Worm (Caenorhabditis elegans) whole organism, midembryonic: ENCODE data around the gene Y48C3A.12.
A peak's percentile ranks its signal among the peaks of the same experiment; 100 is the strongest.

Experiments
- T22C8.4 ChIP-seq: fragments of 200-800 bp; sonication (Bioruptor generic); IDR thresholded peaks from 2 replicates; pipeline ENCODE4 v1.3.6; 2022; ENCODE audit warnings: missing genetic modification characterization, missing compliant biosample characterization
- cog-1 ChIP-seq: sonication (generic microtip); optimal IDR thresholded peaks from 2 replicates; lab custom pipeline; 2016; ENCODE audit warnings: missing genetic modification characterization, missing compliant biosample characterization
- flt-1 ChIP-seq: fragments of 200-800 bp; sonication (Bioruptor generic); IDR thresholded peaks from 2 replicates; pipeline ENCODE4 v1.3.6; 2022; ENCODE audit warnings: missing genetic modification characterization, missing compliant biosample characterization
- klf-2 ChIP-seq: fragments of 200-800 bp; sonication (Bioruptor generic); conservative IDR thresholded peaks from 2 replicates; pipeline ENCODE4 v1.3.6; 2022; ENCODE audit warnings: missing genetic modification reagents, missing genetic modification characterization, missing compliant biosample characterization
- med-1 ChIP-seq: sonication (generic microtip); optimal IDR thresholded peaks from 2 replicates; lab custom pipeline; 2017; ENCODE audit warnings: missing genetic modification characterization, mild to moderate bottlenecking, missing compliant biosample characterization, antibody characterized with exemption, missing genetic modification reagents; ENCODE audit not compliant: insufficient read depth
- ref-1 ChIP-seq: fragments of 200-800 bp; sonication (Bioruptor generic); conservative IDR thresholded peaks from 2 replicates; pipeline ENCODE4 v1.3.6; 2022; ENCODE audit warnings: missing genetic modification reagents, missing genetic modification characterization, missing compliant biosample characterization
- tab-1 ChIP-seq: fragments of 200-800 bp; sonication (Bioruptor generic); IDR thresholded peaks from 2 replicates; pipeline ENCODE4 v1.3.6; 2022; ENCODE audit warnings: missing genetic modification characterization, missing compliant biosample characterization
- ztf-23 ChIP-seq: fragments of 200-800 bp; sonication (Bioruptor generic); IDR thresholded peaks from 2 replicates; pipeline ENCODE4 v1.3.6; 2022; ENCODE audit warnings: missing genetic modification reagents, missing genetic modification characterization, missing compliant biosample characterization
- ztf-29 ChIP-seq: fragments of 200-800 bp; sonication (Bioruptor generic); IDR thresholded peaks from 2 replicates; pipeline ENCODE4 v1.3.6; 2022; ENCODE audit warnings: missing genetic modification reagents, missing genetic modification characterization, missing compliant biosample characterization

The Y48C3A.12 gene

ce11 chrII:13367784-13368183 lies 8.4 kb upstream of the Y48C3A.12 start:
- no peak for TF ChIP-seq ref-1 (GFP tag; lab: Robert Waterston, UW)
- TF ChIP-seq ztf-23 (GFP tag; lab: Robert Waterston, UW) = no peak
- no peak for TF ChIP-seq ztf-29 (GFP tag; lab: Robert Waterston, UW)
- TF ChIP-seq flt-1 (GFP tag; lab: Robert Waterston, UW) = no peak
- TF ChIP-seq med-1 (GFP tag; lab: Kevin White, UChicago) = no peak
- no peak for TF ChIP-seq T22C8.4 (GFP tag; lab: Robert Waterston, UW)
- no peak for TF ChIP-seq klf-2 (GFP tag; lab: Robert Waterston, UW)
- no peak for TF ChIP-seq cog-1 (tag; lab: Kevin White, UChicago)
- no peak for TF ChIP-seq tab-1

- peak; percentile 35 for TF ChIP-seq cog-1 (tag; lab: Kevin White, UChicago)
- TF ChIP-seq flt-1 (GFP tag; lab: Robert Waterston, UW) = no peak
Measured at ce11 chrII:13369231-13369630, 7.0 kb upstream of the Y48C3A.12 start, which contains the start of gene Y48C3A.20. TSS of gene Y48C3A.20 (plus strand) at chrII:13369607.

DNA sequence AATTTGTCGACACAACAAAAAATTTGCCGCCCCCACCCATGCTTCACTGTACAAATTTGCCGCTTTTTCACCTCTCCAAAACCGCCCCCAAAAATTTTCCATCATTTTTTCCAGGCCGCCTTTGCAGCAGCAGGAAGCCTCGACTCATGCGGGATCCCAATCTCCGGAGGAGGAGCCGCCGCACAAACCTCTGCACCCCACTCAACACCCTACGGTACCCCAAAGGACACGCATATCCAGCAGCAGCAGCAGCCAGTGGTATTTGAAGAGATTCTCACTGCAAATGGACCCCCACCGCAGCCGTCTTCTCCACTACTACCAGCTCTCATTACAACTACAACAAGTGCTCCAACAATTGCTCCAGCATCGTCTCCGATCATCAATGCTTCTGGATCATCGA lies 6.8 kb downstream of the Y48C3A.12 start:
- no peak for TF ChIP-seq klf-2 (GFP tag; lab: Robert Waterston, UW)
- peak; percentile 17; the same call in 1 of the 2 replicates for TF ChIP-seq T22C8.4 (GFP tag; lab: Robert Waterston, UW)
- no peak for TF ChIP-seq med-1 (GFP tag; lab: Kevin White, UChicago)
- TF ChIP-seq ztf-23 (GFP tag; lab: Robert Waterston, UW) = no peak
- no peak for TF ChIP-seq ztf-29 (GFP tag; lab: Robert Waterston, UW)

DNA sequence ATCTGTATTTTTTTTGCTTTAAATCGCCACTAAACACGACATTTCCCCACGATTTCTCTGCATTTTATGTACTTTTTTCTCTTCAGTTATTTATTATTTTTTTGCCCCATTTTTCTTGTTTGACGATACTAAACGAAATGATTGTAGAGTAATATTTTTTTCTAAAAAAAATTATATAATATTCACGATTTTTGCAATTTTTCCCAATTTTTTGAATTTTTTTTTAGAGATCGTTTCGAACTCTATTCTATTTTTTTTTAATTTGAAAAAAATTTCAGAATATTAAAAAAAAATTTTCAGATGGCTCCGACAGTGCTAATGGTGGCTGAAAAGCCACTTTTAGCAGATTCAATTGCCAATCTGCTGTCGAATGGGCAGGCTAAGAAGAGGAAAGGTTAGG lies 13.2 kb downstream of the Y48C3A.12 start, which contains the start of gene Y48C3A.14:
TSS of gene Y48C3A.14 (plus strand) at position 301 of the 400 bp plus-strand sequence.
- TF ChIP-seq med-1 (GFP tag; lab: Kevin White, UChicago) (no peak), cog-1 (tag; lab: Kevin White, UChicago) (no peak), tab-1 (no peak), flt-1 (GFP tag; lab: Robert Waterston, UW) (no peak), T22C8.4 (GFP tag; lab: Robert Waterston, UW) (no peak), ztf-23 (GFP tag; lab: Robert Waterston, UW) (no peak), ztf-29 (GFP tag; lab: Robert Waterston, UW) (no peak), ref-1 (GFP tag; lab: Robert Waterston, UW) (no peak), klf-2 (GFP tag; lab: Robert Waterston, UW) (no peak)

DNA sequence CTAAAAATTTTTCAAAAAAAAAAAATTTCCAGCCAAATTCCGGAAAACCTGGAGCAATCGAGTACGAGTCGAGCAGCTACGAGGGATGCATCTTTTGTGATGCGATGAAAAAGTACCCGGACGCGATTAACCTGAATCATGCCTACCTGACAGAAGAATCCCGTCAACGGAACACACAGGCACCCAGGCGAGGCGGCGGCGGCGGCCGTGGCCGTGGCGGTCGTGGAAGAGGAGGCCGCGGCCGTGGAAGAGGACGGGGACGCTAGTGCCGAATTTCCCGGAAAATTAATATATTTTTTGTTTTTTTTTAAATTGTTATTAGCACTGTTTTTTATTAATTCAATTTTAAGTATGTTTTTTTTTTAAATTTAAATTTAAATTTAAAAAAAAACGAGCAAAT lies 25.3 kb downstream of the Y48C3A.12 start:
- TF ChIP-seq cog-1 (tag; lab: Kevin White, UChicago) = no peak
- TF ChIP-seq T22C8.4 (GFP tag; lab: Robert Waterston, UW) = no peak

ce11 chrII:13402680-13403079 lies 26.5 kb downstream of the Y48C3A.12 start, which contains the start of gene pinn-4:
TSS of gene pinn-4 (plus strand) at chrII:13402980.
- TF ChIP-seq T22C8.4 (GFP tag; lab: Robert Waterston, UW) (no peak), klf-2 (GFP tag; lab: Robert Waterston, UW) (no peak), ztf-23 (GFP tag; lab: Robert Waterston, UW) (no peak), med-1 (GFP tag; lab: Kevin White, UChicago) (no peak), tab-1 (no peak), ref-1 (GFP tag; lab: Robert Waterston, UW) (no peak), cog-1 (tag; lab: Kevin White, UChicago) (no peak), ztf-29 (GFP tag; lab: Robert Waterston, UW) (no peak), flt-1 (GFP tag; lab: Robert Waterston, UW) (no peak)

DNA sequence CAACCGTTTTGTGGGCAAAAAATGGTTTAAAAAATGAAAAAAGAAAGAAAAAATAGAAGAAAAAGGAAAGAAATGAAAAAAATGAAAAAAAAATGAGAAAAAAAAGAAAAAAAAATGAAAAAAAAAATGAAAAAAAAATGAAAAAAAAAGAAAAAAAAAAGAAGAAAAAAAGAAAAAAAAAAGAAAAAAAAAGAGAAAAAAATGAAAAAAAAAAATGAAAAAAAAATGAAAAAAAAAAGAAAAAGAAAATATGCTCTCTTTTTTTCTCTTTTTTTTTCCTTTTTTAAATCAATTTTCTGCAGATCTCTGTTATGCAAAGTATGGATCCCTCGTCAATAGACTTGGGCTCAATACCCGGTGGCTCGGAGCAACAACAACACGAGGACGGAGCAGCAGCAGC lies 29.6 kb downstream of the Y48C3A.12 start, which contains the start of gene efl-2:
TSS of gene efl-2 (plus strand) at position 301 of the 400 bp plus-strand sequence.
- TF ChIP-seq med-1 (GFP tag; lab: Kevin White, UChicago) (no peak), T22C8.4 (GFP tag; lab: Robert Waterston, UW) (no peak), ztf-29 (GFP tag; lab: Robert Waterston, UW) (no peak), flt-1 (GFP tag; lab: Robert Waterston, UW) (no peak), cog-1 (tag; lab: Kevin White, UChicago) (no peak), tab-1 (no peak), ztf-23 (GFP tag; lab: Robert Waterston, UW) (no peak), klf-2 (GFP tag; lab: Robert Waterston, UW) (no peak), ref-1 (GFP tag; lab: Robert Waterston, UW) (no peak)

- TF ChIP-seq T22C8.4 (GFP tag; lab: Robert Waterston, UW) (no peak), cog-1 (tag; lab: Kevin White, UChicago) (no peak), flt-1 (GFP tag; lab: Robert Waterston, UW) (no peak), ref-1 (GFP tag; lab: Robert Waterston, UW) (no peak), ztf-29 (GFP tag; lab: Robert Waterston, UW) (no peak), med-1 (GFP tag; lab: Kevin White, UChicago) (no peak), ztf-23 (GFP tag; lab: Robert Waterston, UW) (no peak), klf-2 (GFP tag; lab: Robert Waterston, UW) (no peak), tab-1 (no peak)
Measured at ce11 chrII:13412335-13412734, 36.1 kb downstream of the Y48C3A.12 start, which contains the start of gene Y48C3A.18. TSS of gene Y48C3A.18 (plus strand) at chrII:13412635.

ce11 chrII:13414099-13414498 lies 37.9 kb downstream of the Y48C3A.12 start:
- no peak for TF ChIP-seq tab-1
- TF ChIP-seq T22C8.4 (GFP tag; lab: Robert Waterston, UW) = peak; percentile 99

DNA sequence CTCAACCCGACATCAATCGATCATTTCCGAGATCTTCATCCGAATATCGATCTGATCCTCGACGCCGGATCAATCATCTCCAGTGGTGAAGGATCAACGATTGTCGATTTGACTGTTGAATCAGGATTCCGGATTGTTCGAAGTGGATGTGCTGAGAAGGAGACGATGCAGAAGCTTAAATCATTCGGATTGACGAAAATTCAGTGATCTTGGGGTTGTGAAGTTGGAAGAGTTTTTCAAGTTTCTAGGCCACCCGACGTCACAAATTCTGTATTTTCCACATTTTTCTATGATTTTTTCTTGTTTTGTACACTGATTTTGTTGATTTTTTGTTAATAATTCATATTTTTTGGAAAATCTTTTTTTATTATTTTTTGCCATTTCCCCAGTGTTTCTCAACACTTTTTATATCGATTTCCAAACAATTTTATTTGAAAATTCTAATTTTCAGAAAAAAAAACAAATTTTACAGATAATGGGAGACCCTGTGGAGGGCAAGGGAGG lies 38.4 kb downstream of the Y48C3A.12 start, which contains the start of gene Y48E1C.1:
TSS of gene Y48E1C.1 (plus strand) at position 454 of the 504 bp plus-strand sequence.
- no peak for TF ChIP-seq flt-1 (GFP tag; lab: Robert Waterston, UW)
- TF ChIP-seq T22C8.4 (GFP tag; lab: Robert Waterston, UW) = no peak
- TF ChIP-seq ztf-29 (GFP tag; lab: Robert Waterston, UW) = no peak
- no peak for TF ChIP-seq cog-1 (tag; lab: Kevin White, UChicago)
